Fruit fly (Drosophila melanogaster): ENCODE results near the gene CG18178.

Gene CG18178

DNA sequence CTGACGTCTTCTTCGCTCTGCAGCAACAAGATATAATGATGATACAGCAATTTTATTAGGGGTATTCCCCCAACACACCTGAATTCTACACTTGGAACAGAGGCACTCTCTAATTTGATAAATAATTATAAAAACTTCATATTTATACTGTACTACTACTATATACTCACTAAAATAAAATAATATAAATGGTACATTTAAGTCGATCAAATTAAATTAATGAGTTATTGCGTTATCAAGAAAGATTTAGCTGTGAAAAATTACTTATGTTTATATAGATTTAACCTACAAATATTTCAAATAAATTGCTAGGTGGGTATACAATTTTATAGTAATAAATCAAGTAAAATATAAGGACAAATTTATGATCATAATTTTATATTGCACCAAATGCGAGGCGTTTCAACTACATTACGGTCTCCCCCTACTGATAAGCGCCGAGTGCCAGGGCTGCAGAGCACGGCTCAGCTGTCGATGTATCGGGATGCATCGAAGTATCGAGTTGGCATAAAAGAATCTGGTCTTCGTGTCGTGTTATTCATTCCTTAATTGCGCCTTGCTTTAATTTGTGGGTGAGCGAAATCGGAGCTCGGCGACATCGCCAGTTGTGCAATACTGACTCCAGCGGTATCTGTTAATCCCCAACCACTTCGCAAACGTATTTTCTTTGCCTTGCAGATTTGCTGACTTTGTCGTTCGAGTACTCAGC is 5.0 kb downstream of the CG18178 start, which contains the start of gene vsg (continued):
- peak; percentile 79; the same call in 2 of the 3 replicates for TF ChIP-seq mld (GFP tag; IDR thresholded peaks at IDR 0.05; ENCODE audit: partially characterized antibody)
- peak; percentile 85 for TF ChIP-seq CG17829 (tag; optimal IDR thresholded peaks at IDR 0.05)
- TF ChIP-seq CG13287 (GFP tag; IDR thresholded peaks at IDR 0.05; ENCODE audit: partially characterized antibody): peak; percentile 79
- no peak for TF ChIP-seq Doc2 (GFP tag; IDR thresholded peaks at IDR 0.05)
- peak; percentile 80 for TF ChIP-seq fd96Cb (tag; optimal IDR thresholded peaks at IDR 0.05)
- TF ChIP-seq ato (GFP tag; IDR thresholded peaks at IDR 0.05; ENCODE audit: partially characterized antibody): peak; percentile 89
- TF ChIP-seq Taf1 (GFP tag; IDR thresholded peaks at IDR 0.05): no peak
- peak; percentile 43 for TF ChIP-seq al (GFP tag; IDR thresholded peaks at IDR 0.05)
- TF ChIP-seq nau (GFP tag; optimal IDR thresholded peaks at IDR 0.05): no peak
- TF ChIP-seq E2f2 (GFP tag; IDR thresholded peaks at IDR 0.05): 0 out of 2 replicates have a peak, but pooled peaks have one; percentile 31
- TF ChIP-seq run (tag; optimal IDR thresholded peaks at IDR 0.05): peak; percentile 32
- peak; percentile 74 for TF ChIP-seq Chrac-16 (GFP tag; optimal IDR thresholded peaks at IDR 0.05)
- peak; percentile 83 for TF ChIP-seq CG17385 (GFP tag; optimal IDR thresholded peaks at IDR 0.05)
- TF ChIP-seq CG31365 (tag; optimal IDR thresholded peaks at IDR 0.05): no peak
- peak; percentile 52 for TF ChIP-seq exex (tag; optimal IDR thresholded peaks at IDR 0.05)
- TF ChIP-seq CG15269 (tag; optimal IDR thresholded peaks at IDR 0.05): peak; percentile 86
- peak; percentile 72 for TF ChIP-seq CG14860 (GFP tag; IDR thresholded peaks at IDR 0.05; ENCODE audit: partially characterized antibody)
- peak; percentile 89 for TF ChIP-seq CG11504 (tag; optimal IDR thresholded peaks at IDR 0.05)
- no peak; the same call in 1 of the 2 replicates for TF ChIP-seq Oaz (GFP tag; IDR thresholded peaks at IDR 0.05)
- peak; percentile 92 for TF ChIP-seq CG7928 (GFP tag; optimal IDR thresholded peaks at IDR 0.05)
- TF ChIP-seq CG6175 (GFP tag; IDR thresholded peaks at IDR 0.05): no peak
- TF ChIP-seq unpg (GFP tag; optimal IDR thresholded peaks at IDR 0.05): peak; percentile 76
- no peak for TF ChIP-seq Bdp1 (GFP tag; optimal IDR thresholded peaks at IDR 0.05)
- TF ChIP-seq seq (GFP tag; IDR thresholded peaks at IDR 0.05): no peak; the same call in 1 of the 2 replicates
- TF ChIP-seq ATbp (GFP tag; optimal IDR thresholded peaks at IDR 0.05): peak; percentile 36
- TF ChIP-seq lmd (GFP tag; IDR thresholded peaks at IDR 0.05): peak; percentile 74
- peak; percentile 63 for TF ChIP-seq CG14667 (GFP tag; IDR thresholded peaks at IDR 0.05)
- TF ChIP-seq jigr1 (GFP tag; IDR thresholded peaks at IDR 0.05): peak; percentile 56; the same call in 1 of the 3 replicates
- TF ChIP-seq pfk (GFP tag; optimal IDR thresholded peaks at IDR 0.05): no peak
- TF ChIP-seq MESR4 (GFP tag; optimal IDR thresholded peaks at IDR 0.05): peak; percentile 93
- no peak; the same call in 1 of the 2 replicates for TF ChIP-seq CG11085 (GFP tag; IDR thresholded peaks at IDR 0.05)
- peak; percentile 78 for TF ChIP-seq CG13624 (GFP tag; optimal IDR thresholded peaks at IDR 0.05)
- TF ChIP-seq CG3995 (GFP tag; optimal IDR thresholded peaks at IDR 0.05): peak; percentile 48
- no peak for TF ChIP-seq CG3163 (GFP tag; optimal IDR thresholded peaks at IDR 0.05)
- no peak for TF ChIP-seq CG15011 (GFP tag; optimal IDR thresholded peaks at IDR 0.05)
- no peak for TF ChIP-seq CG2889 (GFP tag; IDR thresholded peaks at IDR 0.05)
- TF ChIP-seq ap (GFP tag; IDR thresholded peaks at IDR 0.05): peak; percentile 54; the same call in 1 of the 2 replicates
- TF ChIP-seq caup (GFP tag; optimal IDR thresholded peaks at IDR 0.05; ENCODE audit: severe bottlenecking): peak; percentile 54
- TF ChIP-seq NfI (GFP tag; optimal IDR thresholded peaks at IDR 0.05): peak; percentile 71
- peak; percentile 90 for TF ChIP-seq nmo (GFP tag; optimal IDR thresholded peaks at IDR 0.05)
- TF ChIP-seq CG9797 (GFP tag; optimal IDR thresholded peaks at IDR 0.05): peak; percentile 54
- TF ChIP-seq Meics (GFP tag; optimal IDR thresholded peaks at IDR 0.05): peak; percentile 85
- peak; percentile 79 for TF ChIP-seq CG4328 (GFP tag; optimal IDR thresholded peaks at IDR 0.05)
- TF ChIP-seq HmgZ (tag; optimal IDR thresholded peaks at IDR 0.05): peak; percentile 34
- peak; percentile 69 for TF ChIP-seq Usf (GFP tag; optimal IDR thresholded peaks at IDR 0.05)
- peak in 1 of 2 experiments; percentile 56 for TF ChIP-seq Hr78 (GFP tag; optimal IDR thresholded peaks at IDR 0.05)
- peak; percentile 83 for TF ChIP-seq az2 (GFP tag; optimal IDR thresholded peaks at IDR 0.05)
- peak; percentile 70 for TF ChIP-seq Hsf (GFP tag; optimal IDR thresholded peaks at IDR 0.05)

All from whole organism, embryonic.